Fruit fly (Drosophila melanogaster) whole organism: ENCODE measurements around the gene XNP.

Experiments
- CG8478 ChIP-seq: fragments of >200 bp; optimal IDR thresholded peaks from 2 replicates; lab custom pipeline; 2018; ENCODE audit warnings: inconsistent platforms
- Dll ChIP-seq: fragments of >200 bp; optimal IDR thresholded peaks from 2 replicates; lab custom pipeline; 2017
- pan ChIP-seq: fragments of >200 bp; optimal IDR thresholded peaks from 2 replicates; lab custom pipeline; 2017
- psq ChIP-seq: fragments of >200 bp; optimal IDR thresholded peaks from 2 replicates; lab custom pipeline; 2017
- usp ChIP-seq: fragments of >200 bp; optimal IDR thresholded peaks from 2 replicates; lab custom pipeline; 2017; ENCODE audit warnings: missing biosample characterization, missing genetic modification characterization, mixed read lengths

dm6 chr3R:25437254-25437810, 45.3 kb downstream of the XNP start:
- TF ChIP-seq pan (lab: Kevin White, UChicago) (no peak), psq (lab: Kevin White, UChicago) (no peak), CG8478 (no peak), Dll (lab: Kevin White, UChicago) (no peak), usp (no peak)
